Worm (Caenorhabditis elegans): ENCODE measurements around the gene svh-1.

- TF ChIP-seq ceh-82 (tag; optimal IDR thresholded peaks at IDR 0.05): no peak
- TF ChIP-seq egl-13 (tag; optimal IDR thresholded peaks at IDR 0.05): no peak
- no peak for TF ChIP-seq egl-27 (tag; optimal IDR thresholded peaks at IDR 0.05)
- no peak for TF ChIP-seq ztf-4 (tag; optimal IDR thresholded peaks at IDR 0.05)
- no peak for TF ChIP-seq unc-130 (tag; optimal IDR thresholded peaks at IDR 0.05)
- no peak for TF ChIP-seq snpc-4 (tag; optimal IDR thresholded peaks at IDR 0.05)
- TF ChIP-seq unc-62 (GFP tag; optimal IDR thresholded peaks at IDR 0.05): no peak
- no peak for TF ChIP-seq C16A3.4 (tag; optimal IDR thresholded peaks at IDR 0.05)
- TF ChIP-seq nhr-77 (tag; optimal IDR thresholded peaks at IDR 0.05): no peak
- no peak for TF ChIP-seq nhr-90 (tag; optimal IDR thresholded peaks at IDR 0.05; ENCODE audit: poor library complexity)
- no peak for TF ChIP-seq mdl-1 (tag; optimal IDR thresholded peaks at IDR 0.05)
Measured at ce11 chrIV:8175686-8176532, 30.5 kb upstream of the svh-1 start, which contains the start of gene pct-1.
